Worm (Caenorhabditis elegans): ENCODE measurements around the gene ZK84.2.

The ZK84.2 gene

ce11 chrII:6047639-6048159 is 33.5 kb downstream of the ZK84.2 start, which contains the start of the genes R12C12.6 and ran-5 (continued):
- TF ChIP-seq nhr-90 (tag; optimal IDR thresholded peaks at IDR 0.05; ENCODE audit: poor library complexity) (peak; percentile 88), pqm-1 (tag; optimal IDR thresholded peaks at IDR 0.05) (no peak), nhr-71 (tag; optimal IDR thresholded peaks at IDR 0.05) (peak; percentile 92), ztf-4 (tag; optimal IDR thresholded peaks at IDR 0.05) (peak; percentile 62), unc-30 (tag; optimal IDR thresholded peaks at IDR 0.05) (no peak), lin-35 (GFP tag; optimal IDR thresholded peaks at IDR 0.05) (peak; percentile 83 to 86), ama-1 (optimal IDR thresholded peaks at IDR 0.05) (peak; percentile 34), C04F5.9 (tag; optimal IDR thresholded peaks at IDR 0.05) (peak; percentile 60), alr-1 (tag; optimal IDR thresholded peaks at IDR 0.05; ENCODE audit: borderline replicate concordance) (no peak), vab-15 (tag; optimal IDR thresholded peaks at IDR 0.05) (no peak), ceh-82 (tag; optimal IDR thresholded peaks at IDR 0.05) (peak; percentile 82 to 91 (median 87)), lin-39 (tag; optimal IDR thresholded peaks at IDR 0.05) (peak; percentile 76), nhr-28 (tag; optimal IDR thresholded peaks at IDR 0.05) (no peak), ceh-8 (GFP tag; optimal IDR thresholded peaks at IDR 0.05) (peak; percentile 69), jun-1 (tag; optimal IDR thresholded peaks at IDR 0.05) (peak; percentile 58), nhr-77 (tag; optimal IDR thresholded peaks at IDR 0.05) (peak; percentile 66), lin-13 (GFP tag; optimal IDR thresholded peaks at IDR 0.05) (peak; percentile 68), grh-1 (GFP tag; IDR thresholded peaks at IDR 0.05) (peak; percentile 86), elt-2 (tag; optimal IDR thresholded peaks at IDR 0.05) (peak; percentile 75), mef-2 (tag; optimal IDR thresholded peaks at IDR 0.05) (no peak), efl-1 (optimal IDR thresholded peaks at IDR 0.05) (peak; percentile 85 to 88), efl-1 (GFP tag; optimal IDR thresholded peaks at IDR 0.05 in 1 of 2) (peak; percentile 80 to 98), ceh-88 (GFP tag; IDR thresholded peaks at IDR 0.05) (0 out of 2 replicates have a peak, but pooled peaks have one; percentile 40), hpl-2 (GFP tag; optimal IDR thresholded peaks at IDR 0.05) (peak; percentile 24), dpl-1 (GFP tag; optimal IDR thresholded peaks at IDR 0.05) (peak; percentile 75 to 86 (median 84)), lsy-2 (tag; optimal IDR thresholded peaks at IDR 0.05) (peak; percentile 89 to 91), fkh-4 (tag; optimal IDR thresholded peaks at IDR 0.05; ENCODE audit: borderline replicate concordance) (peak; percentile 64), ceh-63 (GFP tag; optimal IDR thresholded peaks at IDR 0.05) (no peak), nhr-76 (tag; optimal IDR thresholded peaks at IDR 0.05) (no peak), nhr-20 (tag; optimal IDR thresholded peaks at IDR 0.05) (peak; percentile 88), unc-86 (tag; optimal IDR thresholded peaks at IDR 0.05) (peak; percentile 78), nhr-12 (tag; optimal IDR thresholded peaks at IDR 0.05) (no peak), mdl-1 (tag; optimal IDR thresholded peaks at IDR 0.05) (peak in 1 of 2 experiments; percentile 65), egl-13 (tag; optimal IDR thresholded peaks at IDR 0.05) (peak; percentile 79), unc-130 (tag; optimal IDR thresholded peaks at IDR 0.05) (no peak), nhr-84 (tag; optimal IDR thresholded peaks at IDR 0.05) (no peak), sox-4 (tag; optimal IDR thresholded peaks at IDR 0.05) (peak; percentile 70)

- TF ChIP-seq ceh-63 (GFP tag; optimal IDR thresholded peaks at IDR 0.05) (no peak), snu-23 (GFP tag; optimal IDR thresholded peaks at IDR 0.05) (no peak), nhr-20 (tag; optimal IDR thresholded peaks at IDR 0.05) (peak; percentile 12), dsc-1 (tag; optimal IDR thresholded peaks at IDR 0.05) (no peak), lin-14 (GFP tag; optimal IDR thresholded peaks at IDR 0.05) (peak; percentile 21), unc-86 (tag; optimal IDR thresholded peaks at IDR 0.05) (no peak), aly-2 (tag; optimal IDR thresholded peaks at IDR 0.05) (no peak), unc-30 (tag; optimal IDR thresholded peaks at IDR 0.05) (no peak), elt-2 (tag; optimal IDR thresholded peaks at IDR 0.05) (peak; percentile 49), rnt-1 (tag; optimal IDR thresholded peaks at IDR 0.05) (no peak), blmp-1 (tag; optimal IDR thresholded peaks at IDR 0.05) (no peak), efl-1 (optimal IDR thresholded peaks at IDR 0.05) (no peak), efl-1 (GFP tag; optimal IDR thresholded peaks at IDR 0.05 in 1 of 2) (peak in 1 of 2 experiments; percentile 89), lsy-2 (tag; optimal IDR thresholded peaks at IDR 0.05) (peak in 1 of 2 experiments; percentile 9), unc-62 (GFP tag; optimal IDR thresholded peaks at IDR 0.05) (no peak), elt-3 (tag; optimal IDR thresholded peaks at IDR 0.05) (peak in 3 of 6 experiments; percentile 13 to 73 (median 18)), nhr-77 (tag; optimal IDR thresholded peaks at IDR 0.05) (no peak), hpl-2 (GFP tag; optimal IDR thresholded peaks at IDR 0.05) (no peak), efl-3 (GFP tag; optimal IDR thresholded peaks at IDR 0.05) (no peak), nhr-237 (tag; optimal IDR thresholded peaks at IDR 0.05) (no peak), lin-35 (GFP tag; optimal IDR thresholded peaks at IDR 0.05) (peak in 1 of 2 experiments; percentile 25)
These were observed 35.4 kb downstream of the ZK84.2 start for ce11 chrII:6049546-6049945.
